Worm (Caenorhabditis elegans) whole organism, midembryonic: ENCODE measurements around the gene F53C3.4.

Experiments used
- cog-1 ChIP-seq: sonication (generic microtip); optimal IDR thresholded peaks from 2 replicates; lab custom pipeline; 2016; ENCODE audit warnings: missing genetic modification characterization, missing compliant biosample characterization
- klf-2 ChIP-seq: fragments of 200-800 bp; sonication (Bioruptor generic); conservative IDR thresholded peaks from 2 replicates; pipeline ENCODE4 v1.3.6; 2022; ENCODE audit warnings: missing genetic modification reagents, missing genetic modification characterization, missing compliant biosample characterization

DNA sequence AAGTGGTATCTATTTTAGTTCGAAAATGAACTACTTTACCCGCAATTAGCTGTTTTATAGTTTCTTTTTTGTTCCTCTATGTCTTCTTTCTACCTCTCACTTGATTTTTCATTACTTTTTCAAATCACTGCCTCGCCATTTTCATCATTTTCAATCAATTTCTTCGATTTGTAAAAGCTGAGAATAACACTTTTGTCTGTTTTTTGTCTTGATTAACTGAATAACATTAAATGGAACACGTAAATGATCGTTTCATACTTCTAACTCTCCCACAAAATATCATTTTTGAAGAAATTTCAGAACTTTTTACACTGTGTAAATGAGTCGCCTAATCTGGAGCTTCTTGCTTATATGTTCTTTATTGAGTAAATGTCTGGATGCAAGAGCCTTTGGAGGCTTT lies at the start of gene F53C3.4:
- TF ChIP-seq klf-2 (GFP tag; lab: Robert Waterston, UW) (no peak), cog-1 (tag; lab: Kevin White, UChicago) (no peak)
